Fruit fly (Drosophila melanogaster) whole organism, embryonic: ENCODE measurements around the gene CG18262.

Experiments used
- BEAF-32 ChIP-seq: fragments of 200-800 bp; sonication (Bioruptor generic); optimal IDR thresholded peaks from 3 replicates; lab custom pipeline; 2017; ENCODE audit warnings: missing biosample characterization, missing genetic modification characterization, mild to moderate bottlenecking, moderate library complexity, missing genetic modification reagents
- BtbVII ChIP-seq: fragments of 200-800 bp; sonication (Bioruptor generic); optimal IDR thresholded peaks from 3 replicates; lab custom pipeline; 2017; ENCODE audit warnings: missing biosample characterization, mild to moderate bottlenecking, missing genetic modification characterization
- CG10979 ChIP-seq: fragments of 200-800 bp; sonication (Bioruptor generic); optimal IDR thresholded peaks from 2 replicates; lab custom pipeline; 2018; ENCODE audit warnings: missing biosample characterization, mild to moderate bottlenecking, missing genetic modification characterization, moderate library complexity
- CG15514 ChIP-seq: fragments of 200-800 bp; sonication (Bioruptor generic); optimal IDR thresholded peaks from 3 replicates; lab custom pipeline; 2017; ENCODE audit warnings: missing biosample characterization, missing genetic modification characterization, mild to moderate bottlenecking, moderate library complexity, missing genetic modification reagents
- CG1647 ChIP-seq: fragments of 200-800 bp; sonication (Bioruptor generic); optimal IDR thresholded peaks from 3 replicates; lab custom pipeline; 2016; ENCODE audit warnings: missing biosample characterization, missing genetic modification characterization
- CG16813 ChIP-seq: fragments of 200-800 bp; sonication (Bioruptor generic); IDR thresholded peaks from 3 replicates; pipeline ENCODE4 v1.3.6; 2022; ENCODE audit warnings: missing biosample characterization, missing genetic modification characterization; ENCODE audit not compliant: partially characterized antibody
- CG17568 ChIP-seq: fragments of 200-800 bp; sonication (Bioruptor generic); optimal IDR thresholded peaks from 2 replicates; lab custom pipeline; 2018; ENCODE audit warnings: missing biosample characterization, mild to moderate bottlenecking, missing genetic modification characterization, moderate library complexity
- CG17612 ChIP-seq: fragments of 200-800 bp; sonication (Bioruptor generic); IDR thresholded peaks from 2 replicates; pipeline ENCODE4 v1.3.6; 2022; ENCODE audit warnings: missing biosample characterization, missing genetic modification characterization
- CG2116 ChIP-seq: fragments of 200-800 bp; sonication (Bioruptor generic); optimal IDR thresholded peaks from 3 replicates; lab custom pipeline; 2018; ENCODE audit warnings: missing biosample characterization, mild to moderate bottlenecking, missing genetic modification characterization
- CG2202 ChIP-seq: fragments of 200-800 bp; sonication (Bioruptor generic); optimal IDR thresholded peaks from 2 replicates; lab custom pipeline; 2018; ENCODE audit warnings: missing biosample characterization, mild to moderate bottlenecking, missing genetic modification characterization
- CG3281 ChIP-seq: fragments of 200-800 bp; sonication (Bioruptor generic); optimal IDR thresholded peaks from 3 replicates; lab custom pipeline; 2017; ENCODE audit warnings: missing biosample characterization, mild to moderate bottlenecking, missing genetic modification characterization
- CG34224 ChIP-seq: fragments of 200-800 bp; sonication (Bioruptor generic); IDR thresholded peaks from 3 replicates; pipeline ENCODE4 v1.3.6; 2022; ENCODE audit warnings: missing biosample characterization, missing genetic modification characterization; ENCODE audit not compliant: partially characterized antibody
- CG3847 ChIP-seq: fragments of 200-800 bp; sonication (Bioruptor generic); IDR thresholded peaks from 2 replicates; pipeline ENCODE4 v1.3.6; 2022; ENCODE audit warnings: missing biosample characterization, missing genetic modification characterization
- CG6791 ChIP-seq: fragments of 200-800 bp; sonication (Bioruptor generic); IDR thresholded peaks from 3 replicates; pipeline ENCODE4 v1.3.6; 2022; ENCODE audit warnings: missing biosample characterization, missing genetic modification characterization; ENCODE audit not compliant: partially characterized antibody
- CG6813 ChIP-seq: fragments of 200-800 bp; sonication (Bioruptor generic); optimal IDR thresholded peaks from 2 replicates; lab custom pipeline; 2017; ENCODE audit warnings: missing biosample characterization, missing genetic modification characterization, mild to moderate bottlenecking, moderate library complexity, missing genetic modification reagents
- CG7963 ChIP-seq: fragments of 200-800 bp; sonication (Bioruptor generic); IDR thresholded peaks from 3 replicates; pipeline ENCODE4 v1.3.6; 2022; ENCODE audit warnings: missing biosample characterization, missing genetic modification characterization; ENCODE audit not compliant: partially characterized antibody
- CG8290 ChIP-seq, 3 experiments: fragments of 200-800 bp; sonication (Bioruptor generic); optimal IDR thresholded peaks; 2 replicates each; lab custom pipeline; 2016 to 2019; ENCODE audit warnings: missing biosample characterization in 3 of 3, missing genetic modification characterization in 3 of 3, mild to moderate bottlenecking in 2 of 3, moderate library complexity in 1 of 3
- CG9727 ChIP-seq: fragments of 200-800 bp; sonication (Bioruptor generic); optimal IDR thresholded peaks from 3 replicates; lab custom pipeline; 2017; ENCODE audit warnings: missing biosample characterization, mild to moderate bottlenecking, missing genetic modification characterization
- CG9932 ChIP-seq: fragments of 200-800 bp; sonication (Bioruptor generic); IDR thresholded peaks from 2 replicates; pipeline ENCODE4 v1.3.6; 2022; ENCODE audit warnings: missing biosample characterization, missing genetic modification characterization
- D ChIP-seq, 2 experiments: fragments of 200-800 bp in 1 of 2; fragments of >200 bp in 1 of 2; sonication (Bioruptor generic) in 1 of 2; optimal IDR thresholded peaks; 2 replicates in 1 of 2; 3 replicates in 1 of 2; lab custom pipeline; 2017; ENCODE audit warnings: mild to moderate bottlenecking in 1 of 2, missing biosample characterization in 1 of 2, missing genetic modification characterization in 1 of 2, missing genetic modification reagents in 1 of 2
- Dp ChIP-seq: fragments of 200-800 bp; sonication (Bioruptor generic); optimal IDR thresholded peaks from 2 replicates; lab custom pipeline; 2018; ENCODE audit warnings: missing biosample characterization, mild to moderate bottlenecking, missing genetic modification characterization, moderate library complexity
- Ets97D ChIP-seq: fragments of 200-800 bp; sonication (Bioruptor generic); optimal IDR thresholded peaks from 3 replicates; lab custom pipeline; 2016; ENCODE audit warnings: missing biosample characterization, missing genetic modification characterization
- Jarid2 ChIP-seq: fragments of 200-800 bp; sonication (Bioruptor generic); optimal IDR thresholded peaks from 3 replicates; lab custom pipeline; 2017; ENCODE audit warnings: mild to moderate bottlenecking, missing biosample characterization, missing genetic modification reagents, missing genetic modification characterization
- Opbp ChIP-seq: fragments of 200-800 bp; sonication (Bioruptor generic); IDR thresholded peaks from 3 replicates; pipeline ENCODE4 v1.3.6; 2022; ENCODE audit warnings: missing biosample characterization, missing genetic modification characterization; ENCODE audit not compliant: partially characterized antibody
- Rfx ChIP-seq: fragments of 200-800 bp; sonication (Bioruptor generic); IDR thresholded peaks from 2 replicates; pipeline ENCODE4 v1.3.6; 2022; ENCODE audit warnings: missing biosample characterization, missing genetic modification characterization
- bsh ChIP-seq, 2 experiments: fragments of 200-800 bp; sonication (Bioruptor generic); optimal IDR thresholded peaks; 2 replicates each; lab custom pipeline; 2017 to 2018; ENCODE audit warnings: mild to moderate bottlenecking in 2 of 2, missing biosample characterization in 2 of 2, missing genetic modification characterization in 2 of 2, moderate library complexity in 1 of 2
- cg ChIP-seq: fragments of 200-800 bp; sonication (Bioruptor generic); optimal IDR thresholded peaks from 3 replicates; lab custom pipeline; 2019; ENCODE audit warnings: missing biosample characterization, mild to moderate bottlenecking, missing genetic modification characterization, moderate library complexity
- chif ChIP-seq, 2 experiments: fragments of 200-800 bp; sonication (Bioruptor generic); optimal IDR thresholded peaks; 3 replicates each; lab custom pipeline; 2016; ENCODE audit warnings: missing biosample characterization in 2 of 2, missing genetic modification characterization in 2 of 2
- chn ChIP-seq: fragments of 200-800 bp; sonication (Bioruptor generic); optimal IDR thresholded peaks from 2 replicates; lab custom pipeline; 2016; ENCODE audit warnings: missing biosample characterization, missing genetic modification characterization
- crp ChIP-seq, 2 experiments: fragments of 200-800 bp; sonication (Bioruptor generic); optimal IDR thresholded peaks; 2 replicates in 1 of 2; 3 replicates in 1 of 2; lab custom pipeline; 2017; ENCODE audit warnings: missing biosample characterization in 2 of 2, missing genetic modification characterization in 2 of 2, mild to moderate bottlenecking in 1 of 2, moderate library complexity in 1 of 2
- cwo ChIP-seq: fragments of 200-800 bp; sonication (Bioruptor generic); optimal IDR thresholded peaks from 3 replicates; lab custom pipeline; 2017; ENCODE audit warnings: missing biosample characterization, missing genetic modification characterization, mild to moderate bottlenecking, moderate library complexity, missing genetic modification reagents
- dm ChIP-seq: fragments of 200-800 bp; sonication (Bioruptor generic); optimal IDR thresholded peaks from 3 replicates; lab custom pipeline; 2016; ENCODE audit warnings: missing biosample characterization, missing genetic modification characterization
- esg ChIP-seq: fragments of 200-800 bp; sonication (Bioruptor generic); conservative IDR thresholded peaks from 2 replicates; pipeline ENCODE4 v1.3.6; 2022; ENCODE audit warnings: missing biosample characterization, missing genetic modification characterization
- exex ChIP-seq: fragments of 200-800 bp; sonication (Bioruptor generic); optimal IDR thresholded peaks from 4 replicates; lab custom pipeline; 2018; ENCODE audit warnings: missing biosample characterization, mild to moderate bottlenecking, missing genetic modification characterization, moderate library complexity
- fd96Cb ChIP-seq: fragments of 200-800 bp; sonication (Bioruptor generic); optimal IDR thresholded peaks from 2 replicates; lab custom pipeline; 2018; ENCODE audit warnings: missing biosample characterization, mild to moderate bottlenecking, missing genetic modification characterization, moderate library complexity
- grau ChIP-seq: fragments of 200-800 bp; optimal IDR thresholded peaks from 3 replicates; lab custom pipeline; 2019; ENCODE audit warnings: missing biosample characterization, mild to moderate bottlenecking, missing genetic modification characterization, moderate library complexity
- hb ChIP-seq: fragments of 200-800 bp; sonication (Bioruptor generic); IDR thresholded peaks from 3 replicates; pipeline ENCODE4 v1.3.6; 2022; ENCODE audit warnings: missing biosample characterization, missing genetic modification characterization; ENCODE audit not compliant: partially characterized antibody
- her ChIP-seq: fragments of 200-800 bp; sonication (Bioruptor generic); optimal IDR thresholded peaks from 2 replicates; lab custom pipeline; 2016; ENCODE audit warnings: missing biosample characterization, missing genetic modification characterization
- insv ChIP-seq, 2 experiments: fragments of 200-800 bp; sonication (Bioruptor generic); optimal IDR thresholded peaks; 3 replicates each; lab custom pipeline; 2016 to 2018; ENCODE audit warnings: missing biosample characterization in 2 of 2, missing genetic modification characterization in 2 of 2
- mam ChIP-seq: fragments of 200-800 bp; sonication (Bioruptor generic); optimal IDR thresholded peaks from 3 replicates; lab custom pipeline; 2016; ENCODE audit warnings: missing biosample characterization, missing genetic modification characterization
- pita ChIP-seq: fragments of 200-800 bp; sonication (Bioruptor generic); optimal IDR thresholded peaks from 2 replicates; lab custom pipeline; 2017; ENCODE audit warnings: missing biosample characterization, mild to moderate bottlenecking, missing genetic modification characterization
- row ChIP-seq: fragments of 200-800 bp; sonication (Bioruptor generic); IDR thresholded peaks from 3 replicates; pipeline ENCODE4 v1.3.6; 2022; ENCODE audit warnings: missing biosample characterization, missing genetic modification characterization
- scrt ChIP-seq: fragments of 200-800 bp; sonication (Bioruptor generic); optimal IDR thresholded peaks from 2 replicates; lab custom pipeline; 2018; ENCODE audit warnings: missing biosample characterization, mild to moderate bottlenecking, missing genetic modification characterization, moderate library complexity
- sr ChIP-seq: fragments of 200-800 bp; sonication (Bioruptor generic); IDR thresholded peaks from 3 replicates; pipeline ENCODE4 v1.3.6; 2022; ENCODE audit warnings: missing biosample characterization, missing genetic modification characterization
- stwl ChIP-seq: fragments of 200-800 bp; sonication (Bioruptor generic); optimal IDR thresholded peaks from 3 replicates; lab custom pipeline; 2018; ENCODE audit warnings: missing biosample characterization, mild to moderate bottlenecking, missing genetic modification characterization, moderate library complexity
- vvl ChIP-seq: fragments of 200-800 bp; sonication (Bioruptor generic); IDR thresholded peaks from 2 replicates; pipeline ENCODE4 v1.3.6; 2022; ENCODE audit warnings: missing biosample characterization, missing genetic modification characterization

The CG18262 gene

dm6 chrX:8115717-8116311 lies 36.9 kb upstream of the CG18262 start, which contains the start of gene Gclc (continued):
- TF ChIP-seq CG34224 (peak; percentile 40; the same call in 1 of the 3 replicates), CG2116 (GFP tag; lab: Kevin White, UChicago) (peak; percentile 79), Opbp (peak; percentile 23; the same call in 1 of the 3 replicates), vvl (peak; percentile 33; the same call in 1 of the 2 replicates), CG2202 (tag; lab: Kevin White, UChicago) (no peak), fd96Cb (tag; lab: Kevin White, UChicago) (no peak), CG8290 (GFP tag; optimal IDR thresholded peaks at IDR 0.05; lab: Kevin White, UChicago) (no peak), CG8290 (tag; optimal IDR thresholded peaks at IDR 0.05; lab: Kevin White, UChicago) (peak in 1 of 2 experiments; percentile 13), CG3847 (GFP tag; lab: Robert Waterston, UW) (0 out of 2 replicates have a peak, but pooled peaks have one; percentile 30), Jarid2 (GFP tag; lab: Kevin White, UChicago) (peak; percentile 56), pita (GFP tag; lab: Kevin White, UChicago) (no peak), chif (GFP tag; optimal IDR thresholded peaks at IDR 0.05; lab: Kevin White, UChicago) (no peak), exex (tag; lab: Kevin White, UChicago) (peak; percentile 28), crp (GFP tag; optimal IDR thresholded peaks at IDR 0.05; lab: Kevin White, UChicago) (peak in 1 of 2 experiments; percentile 23), bsh (GFP tag; optimal IDR thresholded peaks at IDR 0.05; lab: Kevin White, UChicago) (no peak), cg (GFP tag; lab: Kevin White, UChicago) (peak; percentile 75), stwl (peak; percentile 86), her (GFP tag; lab: Kevin White, UChicago) (no peak), CG1647 (GFP tag; lab: Kevin White, UChicago) (no peak), CG6791 (GFP tag; lab: Robert Waterston, UW) (peak; percentile 53; the same call in 2 of the 3 replicates), D (optimal IDR thresholded peaks at IDR 0.05; lab: Kevin White, UChicago) (no peak), D (GFP tag; optimal IDR thresholded peaks at IDR 0.05; lab: Kevin White, UChicago) (no peak), CG9727 (GFP tag; lab: Kevin White, UChicago) (no peak), CG6813 (GFP tag; lab: Kevin White, UChicago) (peak; percentile 19), CG17568 (peak; percentile 24), BEAF-32 (peak; percentile 66), CG7963 (GFP tag; lab: Robert Waterston, UW) (peak; percentile 10; the same call in 1 of the 3 replicates), scrt (GFP tag; lab: Kevin White, UChicago) (peak; percentile 47), dm (GFP tag; lab: Kevin White, UChicago) (peak; percentile 81), CG15514 (GFP tag; lab: Kevin White, UChicago) (peak; percentile 39), hb (no peak), row (GFP tag; lab: Robert Waterston, UW) (peak; percentile 25; the same call in 1 of the 3 replicates), chn (GFP tag; lab: Kevin White, UChicago) (no peak), CG9932 (peak; percentile 13; the same call in 1 of the 2 replicates), CG16813 (GFP tag; lab: Robert Waterston, UW) (peak; percentile 29; the same call in 1 of the 3 replicates), CG3281 (GFP tag; lab: Kevin White, UChicago) (peak; percentile 11), insv (GFP tag; optimal IDR thresholded peaks at IDR 0.05; lab: Kevin White, UChicago) (peak; percentile 31 to 90), mam (peak; percentile 9), cwo (GFP tag; lab: Kevin White, UChicago) (peak; percentile 82), Rfx (GFP tag; lab: Robert Waterston, UW) (peak; percentile 26; the same call in 1 of the 2 replicates), Dp (GFP tag; lab: Kevin White, UChicago) (peak; percentile 43), grau (no peak), sr (0 out of 3 replicates have a peak, but pooled peaks have one; percentile 52), CG10979 (no peak), esg (GFP tag; lab: Robert Waterston, UW) (no peak), CG17612 (GFP tag; lab: Robert Waterston, UW) (no peak), Ets97D (peak; percentile 36), BtbVII (GFP tag; lab: Kevin White, UChicago) (peak; percentile 47)
